Worm (Caenorhabditis elegans) whole organism, dauer: ENCODE results near the gene dmsr-14.

Source experiments
- unc-62 ChIP-seq: sonication (generic microtip); optimal IDR thresholded peaks from 2 replicates; lab custom pipeline; 2017; ENCODE audit warnings: missing biosample characterization, missing genetic modification reagents, missing genetic modification characterization

dmsr-14 gene

ce11 chrV:6811863-6812262, 5.2 kb downstream of the dmsr-14 start:
- TF ChIP-seq unc-62 (GFP tag; lab: Kevin White, UChicago): no peak

ce11 chrV:6810091-6810490, 7.0 kb downstream of the dmsr-14 start:
- TF ChIP-seq unc-62 (GFP tag; lab: Kevin White, UChicago): no peak

ce11 chrV:6808962-6809361, 8.1 kb downstream of the dmsr-14 start, which contains the start of gene dmsr-16:
Gene dmsr-16 (minus strand): TSS chrV:6809062.
- no peak for TF ChIP-seq unc-62 (GFP tag; lab: Kevin White, UChicago)

- no peak for TF ChIP-seq unc-62 (GFP tag; lab: Kevin White, UChicago)
These were observed 10.7 kb downstream of the dmsr-14 start, which contains the start of gene dmsr-12 for ce11 chrV:6806340-6806739. Gene dmsr-12 (minus strand): TSS chrV:6806440.

- no peak for TF ChIP-seq unc-62 (GFP tag; lab: Kevin White, UChicago)
These were observed 13.1 kb downstream of the dmsr-14 start, which contains the start of gene dmsr-11 for ce11 chrV:6803992-6804391. Gene dmsr-11 (minus strand): TSS chrV:6804092.

- TF ChIP-seq unc-62 (GFP tag; lab: Kevin White, UChicago): no peak
These were observed 15.2 kb downstream of the dmsr-14 start, which contains the start of gene dmsr-10 for ce11 chrV:6801850-6802249. Gene dmsr-10 (minus strand): TSS chrV:6801950.

ce11 chrV:6799564-6799963, 17.5 kb downstream of the dmsr-14 start, which contains the start of gene dmsr-9:
Gene dmsr-9 (minus strand): TSS chrV:6799664.
- no peak for TF ChIP-seq unc-62 (GFP tag; lab: Kevin White, UChicago)

ce11 chrV:6796894-6797293, 20.2 kb downstream of the dmsr-14 start:
- TF ChIP-seq unc-62 (GFP tag; lab: Kevin White, UChicago): no peak

- TF ChIP-seq unc-62 (GFP tag; lab: Kevin White, UChicago): no peak
These were observed 20.8 kb downstream of the dmsr-14 start for ce11 chrV:6796264-6796663.

ce11 chrV:6793744-6794239, 23.3 kb downstream of the dmsr-14 start, which contains the start of gene ZC404.1:
Gene ZC404.1 (plus strand): TSS chrV:6794189.
- no peak for TF ChIP-seq unc-62 (GFP tag; lab: Kevin White, UChicago)

- no peak for TF ChIP-seq unc-62 (GFP tag; lab: Kevin White, UChicago)
These were observed 24.1 kb downstream of the dmsr-14 start for ce11 chrV:6792973-6793372.

ce11 chrV:6792565-6792964, 24.5 kb downstream of the dmsr-14 start, which contains the start of gene gck-2:
Gene gck-2 (minus strand): TSS chrV:6792665.
- TF ChIP-seq unc-62 (GFP tag; lab: Kevin White, UChicago): no peak

ce11 chrV:6787906-6788430, 29.1 kb downstream of the dmsr-14 start, which contains the start of gene ZC404.2:
Gene ZC404.2 (plus strand): TSS chrV:6787952.
- no peak for TF ChIP-seq unc-62 (GFP tag; lab: Kevin White, UChicago)

ce11 chrV:6784853-6785492, 32.1 kb downstream of the dmsr-14 start, which contains the start of the genes spn-4 and spe-39:
Gene spn-4 (minus strand): TSS chrV:6784903.
Gene spe-39 (plus strand): TSS chrV:6785451.
- no peak for TF ChIP-seq unc-62 (GFP tag; lab: Kevin White, UChicago)

ce11 chrV:6783044-6783625, 33.9 kb downstream of the dmsr-14 start:
- TF ChIP-seq unc-62 (GFP tag; lab: Kevin White, UChicago): no peak

- no peak for TF ChIP-seq unc-62 (GFP tag; lab: Kevin White, UChicago)
These were observed 34.8 kb downstream of the dmsr-14 start for ce11 chrV:6782260-6782659.
